Worm (Caenorhabditis elegans) whole organism, midembryonic: ENCODE measurements around the gene cam-1.

ENCODE experiments used
- T22C8.4 ChIP-seq: fragments of 200-800 bp; sonication (Bioruptor generic); IDR thresholded peaks from 2 replicates; pipeline ENCODE4 v1.3.6; 2022; ENCODE audit warnings: missing genetic modification characterization, missing compliant biosample characterization
- cog-1 ChIP-seq: sonication (generic microtip); optimal IDR thresholded peaks from 2 replicates; lab custom pipeline; 2016; ENCODE audit warnings: missing genetic modification characterization, missing compliant biosample characterization
- flt-1 ChIP-seq: fragments of 200-800 bp; sonication (Bioruptor generic); IDR thresholded peaks from 2 replicates; pipeline ENCODE4 v1.3.6; 2022; ENCODE audit warnings: missing genetic modification characterization, missing compliant biosample characterization
- klf-2 ChIP-seq: fragments of 200-800 bp; sonication (Bioruptor generic); conservative IDR thresholded peaks from 2 replicates; pipeline ENCODE4 v1.3.6; 2022; ENCODE audit warnings: missing genetic modification reagents, missing genetic modification characterization, missing compliant biosample characterization
- med-1 ChIP-seq: sonication (generic microtip); optimal IDR thresholded peaks from 2 replicates; lab custom pipeline; 2017; ENCODE audit warnings: missing genetic modification characterization, mild to moderate bottlenecking, missing compliant biosample characterization, antibody characterized with exemption, missing genetic modification reagents; ENCODE audit not compliant: insufficient read depth
- ref-1 ChIP-seq: fragments of 200-800 bp; sonication (Bioruptor generic); conservative IDR thresholded peaks from 2 replicates; pipeline ENCODE4 v1.3.6; 2022; ENCODE audit warnings: missing genetic modification reagents, missing genetic modification characterization, missing compliant biosample characterization
- tab-1 ChIP-seq: fragments of 200-800 bp; sonication (Bioruptor generic); IDR thresholded peaks from 2 replicates; pipeline ENCODE4 v1.3.6; 2022; ENCODE audit warnings: missing genetic modification characterization, missing compliant biosample characterization
- ztf-23 ChIP-seq: fragments of 200-800 bp; sonication (Bioruptor generic); IDR thresholded peaks from 2 replicates; pipeline ENCODE4 v1.3.6; 2022; ENCODE audit warnings: missing genetic modification reagents, missing genetic modification characterization, missing compliant biosample characterization
- ztf-29 ChIP-seq: fragments of 200-800 bp; sonication (Bioruptor generic); IDR thresholded peaks from 2 replicates; pipeline ENCODE4 v1.3.6; 2022; ENCODE audit warnings: missing genetic modification reagents, missing genetic modification characterization, missing compliant biosample characterization

Gene cam-1

DNA sequence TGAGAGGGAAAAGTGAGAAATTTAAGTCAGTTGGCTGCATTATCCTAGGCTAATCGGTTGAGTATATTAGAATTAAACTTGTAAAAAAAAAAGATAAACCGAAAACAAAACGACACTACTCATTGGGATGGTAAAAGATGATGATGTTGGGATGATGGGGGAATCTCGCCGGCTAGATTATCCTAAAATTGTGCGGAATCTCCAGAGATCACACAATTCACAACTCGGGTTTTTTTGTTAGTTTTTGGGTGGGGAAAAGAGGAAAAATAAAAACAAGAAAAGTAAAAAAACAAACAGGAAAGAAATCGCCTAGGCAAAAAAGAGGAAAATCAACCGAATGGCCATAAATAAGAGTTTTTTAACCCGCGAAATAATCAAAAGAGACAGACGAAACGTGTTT is 34.9 kb downstream of the cam-1 start:
- TF ChIP-seq T22C8.4 (GFP tag; lab: Robert Waterston, UW): no peak
- no peak for TF ChIP-seq ref-1 (GFP tag; lab: Robert Waterston, UW)
- no peak for TF ChIP-seq tab-1 (GFP tag; lab: Robert Waterston, UW)
- TF ChIP-seq flt-1: no peak
- no peak for TF ChIP-seq med-1 (GFP tag; lab: Kevin White, UChicago)
- TF ChIP-seq ztf-29: no peak
- no peak for TF ChIP-seq cog-1
- TF ChIP-seq ztf-23 (GFP tag; lab: Robert Waterston, UW): no peak
- no peak for TF ChIP-seq klf-2 (GFP tag; lab: Robert Waterston, UW)

DNA sequence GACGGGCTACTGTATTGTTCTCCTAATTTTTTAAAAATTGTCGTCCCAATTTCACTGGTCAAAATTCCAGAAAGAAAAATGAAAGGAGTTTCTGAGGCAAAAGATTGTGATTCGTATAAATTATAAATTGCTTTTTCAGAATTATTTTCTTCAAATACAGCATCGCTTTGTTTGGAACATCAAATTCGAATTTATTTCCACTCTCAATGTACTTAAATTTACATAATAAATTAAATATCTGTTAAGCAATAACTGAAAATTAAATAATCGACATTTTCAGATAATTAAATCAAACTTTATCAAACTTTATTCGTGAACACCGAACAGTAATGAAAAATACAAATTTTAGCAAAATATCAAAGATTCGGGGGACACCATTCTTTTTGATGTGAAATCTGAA is 35.4 kb downstream of the cam-1 start:
- TF ChIP-seq klf-2 (GFP tag; lab: Robert Waterston, UW): no peak
- TF ChIP-seq T22C8.4 (GFP tag; lab: Robert Waterston, UW): no peak
- no peak for TF ChIP-seq ztf-23 (GFP tag; lab: Robert Waterston, UW)
- no peak for TF ChIP-seq ref-1 (GFP tag; lab: Robert Waterston, UW)
- no peak for TF ChIP-seq tab-1 (GFP tag; lab: Robert Waterston, UW)

DNA sequence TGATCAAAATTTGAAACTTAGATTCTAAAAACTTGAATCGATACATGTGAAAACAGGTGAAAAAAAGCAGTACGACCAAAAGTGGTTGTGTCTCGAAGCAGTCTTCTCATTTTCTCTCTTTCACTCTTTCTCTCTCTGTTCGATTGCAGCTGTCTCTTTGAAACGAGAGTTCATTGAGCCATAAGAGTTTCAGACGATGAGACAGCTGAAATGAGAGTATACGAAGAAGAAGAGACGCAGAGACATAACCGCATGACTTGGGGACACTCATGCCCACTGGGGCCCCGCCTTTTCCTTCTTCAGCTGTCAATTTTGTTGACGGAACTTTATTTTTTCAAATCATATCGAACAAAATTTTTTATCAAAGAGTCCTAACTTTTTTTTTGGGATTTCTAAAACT is 36.1 kb downstream of the cam-1 start:
- TF ChIP-seq cog-1: no peak
- no peak for TF ChIP-seq ztf-23 (GFP tag; lab: Robert Waterston, UW)
- TF ChIP-seq ztf-29: no peak
- no peak for TF ChIP-seq tab-1 (GFP tag; lab: Robert Waterston, UW)
- TF ChIP-seq klf-2 (GFP tag; lab: Robert Waterston, UW): no peak
- TF ChIP-seq T22C8.4 (GFP tag; lab: Robert Waterston, UW): no peak
- no peak for TF ChIP-seq med-1 (GFP tag; lab: Kevin White, UChicago)
- no peak for TF ChIP-seq flt-1
- no peak for TF ChIP-seq ref-1 (GFP tag; lab: Robert Waterston, UW)

DNA sequence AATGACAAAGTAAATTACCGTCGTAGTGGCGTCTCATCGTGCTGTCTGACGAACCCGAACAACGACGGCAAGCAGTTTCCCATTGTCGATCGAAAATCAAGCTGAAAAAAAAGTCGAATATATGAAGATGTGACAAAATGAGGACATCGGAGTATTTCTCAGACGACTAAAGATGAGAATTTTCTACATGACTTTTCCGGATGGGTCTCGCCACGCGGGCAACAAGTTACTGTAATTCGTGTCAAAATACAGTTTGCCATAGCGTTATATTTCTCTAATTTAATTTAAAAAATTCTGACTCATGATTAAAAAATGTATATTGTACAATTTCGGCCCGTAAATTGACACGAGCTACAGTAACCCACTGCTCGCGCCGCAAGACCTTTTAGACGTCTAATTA is 37.2 kb downstream of the cam-1 start, which contains the start of gene C01G6.4:
C01G6.4 (minus strand) TSS at position 101 of the 400 bp plus-strand sequence.
- TF ChIP-seq cog-1 (no peak), flt-1 (no peak), T22C8.4 (GFP tag; lab: Robert Waterston, UW) (no peak), med-1 (GFP tag; lab: Kevin White, UChicago) (no peak), klf-2 (GFP tag; lab: Robert Waterston, UW) (no peak), tab-1 (GFP tag; lab: Robert Waterston, UW) (no peak), ref-1 (GFP tag; lab: Robert Waterston, UW) (no peak), ztf-23 (GFP tag; lab: Robert Waterston, UW) (no peak), ztf-29 (no peak)

DNA sequence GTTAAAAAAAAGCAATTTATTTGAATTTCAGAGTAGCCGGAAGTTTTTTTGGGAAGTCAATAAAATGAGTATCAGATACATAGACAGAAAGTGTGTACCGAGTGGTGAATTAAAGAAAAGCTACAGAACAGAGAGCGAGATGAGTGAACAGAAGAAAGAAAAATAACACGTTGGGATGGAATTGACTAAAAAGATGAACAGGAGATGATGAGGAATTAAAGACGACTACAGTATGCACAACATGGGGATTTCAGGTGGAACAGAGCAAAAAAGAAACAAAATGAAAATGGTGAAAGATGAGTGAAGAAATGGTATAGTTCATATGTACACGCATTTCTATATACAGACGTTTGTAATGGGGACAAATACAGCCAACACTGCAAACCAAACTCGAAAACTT is 38.8 kb downstream of the cam-1 start:
- no peak for TF ChIP-seq ztf-23 (GFP tag; lab: Robert Waterston, UW)
- TF ChIP-seq med-1 (GFP tag; lab: Kevin White, UChicago): no peak
- TF ChIP-seq ref-1 (GFP tag; lab: Robert Waterston, UW): no peak
- TF ChIP-seq tab-1 (GFP tag; lab: Robert Waterston, UW): no peak
- TF ChIP-seq ztf-29: no peak
- TF ChIP-seq cog-1: no peak
- TF ChIP-seq klf-2 (GFP tag; lab: Robert Waterston, UW): no peak
- TF ChIP-seq T22C8.4 (GFP tag; lab: Robert Waterston, UW): no peak
- TF ChIP-seq flt-1: no peak

DNA sequence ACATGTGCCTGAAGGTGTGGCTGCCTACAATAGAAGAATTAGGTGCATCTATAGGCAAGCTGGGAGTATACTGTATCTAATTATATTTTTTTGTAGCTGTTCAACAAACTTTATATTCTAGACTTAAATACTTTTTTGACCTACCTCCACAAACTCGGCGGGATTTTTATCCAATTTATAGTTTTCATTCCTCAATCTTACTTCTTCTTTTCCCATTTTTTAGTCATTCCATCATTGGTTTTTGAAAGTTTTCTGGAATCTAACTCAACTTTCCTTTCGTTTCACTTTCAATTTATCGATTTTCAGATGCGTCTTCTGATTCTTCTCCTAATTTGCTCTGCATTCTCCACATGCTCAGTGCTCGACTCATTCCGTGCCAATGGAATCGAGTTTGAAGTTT is 40.5 kb downstream of the cam-1 start, which contains the start of gene C01G6.3:
C01G6.3 (plus strand) TSS at position 301 of the 400 bp plus-strand sequence.
- no peak for TF ChIP-seq flt-1
- TF ChIP-seq tab-1 (GFP tag; lab: Robert Waterston, UW): no peak

DNA sequence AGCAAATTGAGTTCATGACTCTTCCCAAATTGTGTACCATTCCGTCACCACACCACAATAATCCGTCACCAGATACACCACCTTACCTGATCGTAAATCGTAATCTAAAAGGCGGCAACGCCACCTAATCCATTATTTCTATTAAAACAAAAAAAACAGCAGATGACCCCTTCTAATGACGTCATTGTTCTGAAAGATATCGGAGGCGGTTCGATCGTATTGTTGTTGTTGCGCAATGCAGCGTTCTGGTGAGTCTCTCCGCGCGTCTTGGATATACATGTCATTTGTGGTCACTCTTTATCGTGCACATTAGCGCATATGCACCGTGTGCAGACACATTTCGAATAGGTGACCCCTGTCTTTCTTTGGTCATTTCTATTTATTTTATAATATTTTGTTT is 41.1 kb downstream of the cam-1 start:
- no peak for TF ChIP-seq med-1 (GFP tag; lab: Kevin White, UChicago)
- TF ChIP-seq flt-1: no peak
- TF ChIP-seq ztf-29: no peak
- TF ChIP-seq cog-1: no peak
- TF ChIP-seq tab-1 (GFP tag; lab: Robert Waterston, UW): no peak
- no peak for TF ChIP-seq ref-1 (GFP tag; lab: Robert Waterston, UW)
- no peak for TF ChIP-seq klf-2 (GFP tag; lab: Robert Waterston, UW)

DNA sequence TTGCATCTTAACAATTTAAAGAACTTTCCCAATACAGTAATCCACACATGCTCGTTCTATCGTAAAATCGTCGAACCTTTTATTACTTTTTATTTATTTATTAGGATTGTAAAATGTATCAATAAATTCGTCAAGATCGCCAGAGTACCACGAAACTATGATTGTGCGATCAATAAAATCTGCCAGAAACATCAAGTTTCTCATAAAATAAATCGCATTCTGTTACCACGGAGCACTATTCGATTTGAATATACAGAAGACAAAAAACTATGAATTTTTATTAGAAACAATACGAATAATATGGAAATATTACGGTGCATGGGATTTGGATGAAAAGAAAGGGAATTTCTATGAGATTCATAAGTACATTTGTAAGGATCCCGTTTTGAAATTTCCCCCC is 43.3 kb downstream of the cam-1 start, which contains the start of gene C01G6.2:
C01G6.2 (plus strand) TSS at position 301 of the 400 bp plus-strand sequence.
- TF ChIP-seq T22C8.4 (GFP tag; lab: Robert Waterston, UW) (no peak), tab-1 (GFP tag; lab: Robert Waterston, UW) (no peak), ref-1 (GFP tag; lab: Robert Waterston, UW) (no peak), klf-2 (GFP tag; lab: Robert Waterston, UW) (no peak), flt-1 (no peak), cog-1 (no peak), med-1 (GFP tag; lab: Kevin White, UChicago) (no peak), ztf-29 (no peak), ztf-23 (GFP tag; lab: Robert Waterston, UW) (no peak)

DNA sequence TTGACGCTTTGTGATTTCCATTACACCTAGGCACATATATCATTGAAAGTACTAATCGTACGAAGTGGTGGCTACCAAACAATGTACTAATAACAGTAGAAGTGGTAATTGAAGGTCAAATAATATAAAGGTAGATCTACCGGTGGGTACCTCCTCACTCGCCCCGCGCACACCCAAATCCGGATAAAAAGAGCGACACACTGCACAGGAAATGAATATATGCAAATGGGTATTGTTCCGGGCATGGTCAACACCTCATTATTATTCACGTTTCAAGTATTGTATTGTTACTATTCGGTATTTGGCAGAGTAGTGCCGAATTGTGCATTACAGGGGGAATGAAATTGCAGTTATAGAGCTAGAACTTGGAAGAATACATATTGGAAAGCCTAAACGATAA is 43.9 kb downstream of the cam-1 start:
- TF ChIP-seq cog-1 (no peak), flt-1 (0 out of 2 replicates have a peak, but pooled peaks have one; percentile 18)

DNA sequence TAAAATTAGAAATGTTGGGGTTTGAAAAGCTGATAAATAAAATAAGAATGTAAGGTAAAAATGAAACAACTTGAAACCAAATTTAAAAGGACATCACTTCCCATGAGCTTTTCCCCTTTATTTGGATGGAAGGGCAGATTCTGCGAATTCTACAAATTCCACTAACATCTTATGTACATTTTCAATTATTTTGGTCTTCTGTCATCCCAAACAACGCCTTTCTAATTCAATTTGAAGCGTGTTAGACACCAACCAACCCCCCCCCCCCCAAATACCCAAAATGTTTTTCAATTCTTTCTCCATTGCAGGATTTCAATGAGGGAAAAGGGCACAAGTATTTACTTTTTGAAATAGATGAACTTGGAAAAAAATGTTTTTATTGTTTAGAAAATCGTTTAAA is 44.4 kb downstream of the cam-1 start:
- TF ChIP-seq T22C8.4 (GFP tag; lab: Robert Waterston, UW) (no peak), ztf-29 (no peak), ztf-23 (GFP tag; lab: Robert Waterston, UW) (no peak), tab-1 (GFP tag; lab: Robert Waterston, UW) (no peak), ref-1 (GFP tag; lab: Robert Waterston, UW) (no peak), flt-1 (no peak), cog-1 (no peak), klf-2 (GFP tag; lab: Robert Waterston, UW) (no peak), med-1 (GFP tag; lab: Kevin White, UChicago) (no peak)
